Fruit fly (Drosophila melanogaster) whole organism, prepupa: ENCODE data around the gene trol.
A peak's percentile ranks its signal among the peaks of the same experiment; 100 is the strongest.

Experiments
- CG10631 ChIP-seq: fragments of 200-800 bp; sonication (Bioruptor generic); optimal IDR thresholded peaks from 2 replicates; lab custom pipeline; 2016; ENCODE audit warnings: missing biosample characterization, missing genetic modification characterization
- CG10669 ChIP-seq: fragments of 200-800 bp; sonication (Bioruptor generic); optimal IDR thresholded peaks from 3 replicates; lab custom pipeline; 2018; ENCODE audit warnings: missing biosample characterization, mild to moderate bottlenecking, missing genetic modification characterization, moderate library complexity
- CG11294 ChIP-seq: fragments of 200-800 bp; sonication (Bioruptor generic); IDR thresholded peaks from 2 replicates; pipeline ENCODE4 v1.3.6; 2022; ENCODE audit warnings: missing biosample characterization, missing genetic modification characterization
- CG15336 ChIP-seq: fragments of 200-800 bp; sonication (Bioruptor generic); IDR thresholded peaks from 2 replicates; pipeline ENCODE4 v1.3.6; 2022; ENCODE audit warnings: missing biosample characterization, missing genetic modification characterization
- CG1621 ChIP-seq: fragments of 200-800 bp; sonication (Bioruptor generic); optimal IDR thresholded peaks from 3 replicates; lab custom pipeline; 2018; ENCODE audit warnings: missing biosample characterization, mild to moderate bottlenecking, missing genetic modification characterization
- CG16779 ChIP-seq: fragments of 200-800 bp; sonication (Bioruptor generic); optimal IDR thresholded peaks from 3 replicates; lab custom pipeline; 2017; ENCODE audit warnings: missing biosample characterization, mild to moderate bottlenecking, missing genetic modification characterization
- CG32006 ChIP-seq: fragments of 200-800 bp; sonication (Bioruptor generic); optimal IDR thresholded peaks from 3 replicates; lab custom pipeline; 2017; ENCODE audit warnings: missing biosample characterization, mild to moderate bottlenecking, missing genetic modification characterization
- CG34406 ChIP-seq: fragments of 200-800 bp; sonication (Bioruptor generic); optimal IDR thresholded peaks from 3 replicates; lab custom pipeline; 2016; ENCODE audit warnings: missing biosample characterization, missing genetic modification characterization
- CG3919 ChIP-seq: fragments of 200-800 bp; sonication (Bioruptor generic); optimal IDR thresholded peaks from 3 replicates; lab custom pipeline; 2016; ENCODE audit warnings: missing biosample characterization, missing genetic modification characterization
- CG6163 ChIP-seq: fragments of 200-800 bp; sonication (Bioruptor generic); IDR thresholded peaks from 3 replicates; pipeline ENCODE4 v1.3.6; 2022; ENCODE audit warnings: missing biosample characterization, missing genetic modification characterization
- CG6276 ChIP-seq: fragments of 200-800 bp; sonication (Bioruptor generic); optimal IDR thresholded peaks from 2 replicates; lab custom pipeline; 2017; ENCODE audit warnings: missing biosample characterization, mild to moderate bottlenecking, missing genetic modification characterization
- CG6792 ChIP-seq: fragments of 200-800 bp; sonication (Bioruptor generic); optimal IDR thresholded peaks from 3 replicates; lab custom pipeline; 2016; ENCODE audit warnings: missing biosample characterization, missing genetic modification characterization
- CG6808 ChIP-seq: fragments of 200-800 bp; sonication (Bioruptor generic); optimal IDR thresholded peaks from 3 replicates; lab custom pipeline; 2017; ENCODE audit warnings: missing biosample characterization, missing genetic modification characterization, mild to moderate bottlenecking, moderate library complexity, missing genetic modification reagents
- CG6854 ChIP-seq: fragments of 200-800 bp; sonication (Bioruptor generic); optimal IDR thresholded peaks from 2 replicates; lab custom pipeline; 2017; ENCODE audit warnings: missing biosample characterization, mild to moderate bottlenecking, missing genetic modification characterization
- CG8319 ChIP-seq: fragments of 200-800 bp; sonication (Bioruptor generic); optimal IDR thresholded peaks from 3 replicates; lab custom pipeline; 2016; ENCODE audit warnings: missing biosample characterization, missing genetic modification characterization
- CG8632 ChIP-seq: fragments of 200-800 bp; sonication (Bioruptor generic); optimal IDR thresholded peaks from 3 replicates; lab custom pipeline; 2016; ENCODE audit warnings: missing biosample characterization, missing genetic modification characterization
- CG9139 ChIP-seq: fragments of 200-800 bp; sonication (Bioruptor generic); optimal IDR thresholded peaks from 3 replicates; lab custom pipeline; 2017; ENCODE audit warnings: missing biosample characterization, mild to moderate bottlenecking, missing genetic modification characterization
- Eip75B ChIP-seq: fragments of 200-800 bp; sonication (Bioruptor generic); optimal IDR thresholded peaks from 3 replicates; lab custom pipeline; 2016; ENCODE audit warnings: missing biosample characterization, missing genetic modification characterization
- Eip78C ChIP-seq: fragments of 200-800 bp; sonication (Bioruptor generic); peaks from one replicate; lab custom pipeline; 2016; ENCODE audit warnings: missing biosample characterization, missing genetic modification characterization
- Ets21C ChIP-seq: fragments of 200-800 bp; sonication (Bioruptor generic); optimal IDR thresholded peaks from 3 replicates; lab custom pipeline; 2016; ENCODE audit warnings: missing biosample characterization, missing genetic modification characterization
- Gug ChIP-seq: fragments of 200-800 bp; sonication (Bioruptor generic); IDR thresholded peaks from 2 replicates; pipeline ENCODE4 v1.3.6; 2022; ENCODE audit warnings: missing biosample characterization, missing genetic modification characterization
- Hr38 ChIP-seq: sonication (Bioruptor generic); optimal IDR thresholded peaks from 2 replicates; lab custom pipeline; 2016; ENCODE audit warnings: missing biosample characterization, missing genetic modification characterization
- Hr39 ChIP-seq: fragments of 200-800 bp; sonication (Bioruptor generic); optimal IDR thresholded peaks from 2 replicates; lab custom pipeline; 2016; ENCODE audit warnings: missing biosample characterization, missing genetic modification characterization
- Hr4 ChIP-seq: fragments of 200-800 bp; sonication (Bioruptor generic); optimal IDR thresholded peaks from 3 replicates; lab custom pipeline; 2016; ENCODE audit warnings: missing biosample characterization, missing genetic modification characterization
- Lpt ChIP-seq: fragments of 200-800 bp; sonication (Bioruptor generic); optimal IDR thresholded peaks from 3 replicates; lab custom pipeline; 2016; ENCODE audit warnings: missing biosample characterization, missing genetic modification characterization
- OdsH ChIP-seq: fragments of 200-800 bp; sonication (Bioruptor generic); optimal IDR thresholded peaks from 3 replicates; lab custom pipeline; 2016; ENCODE audit warnings: missing biosample characterization, missing genetic modification characterization
- Sox102F ChIP-seq: fragments of 200-800 bp; sonication (Bioruptor generic); optimal IDR thresholded peaks from 2 replicates; lab custom pipeline; 2016; ENCODE audit warnings: missing biosample characterization, mild to moderate bottlenecking, missing genetic modification characterization
- Sox14 ChIP-seq: fragments of 200-800 bp; sonication (Bioruptor generic); optimal IDR thresholded peaks from 3 replicates; lab custom pipeline; 2016; ENCODE audit warnings: missing biosample characterization, missing genetic modification characterization
- Sox15 ChIP-seq: fragments of 200-800 bp; sonication (Bioruptor generic); optimal IDR thresholded peaks from 3 replicates; lab custom pipeline; 2016; ENCODE audit warnings: missing biosample characterization, missing genetic modification characterization
- acj6 ChIP-seq: fragments of 200-800 bp; sonication (Bioruptor generic); optimal IDR thresholded peaks from 3 replicates; lab custom pipeline; 2016; ENCODE audit warnings: missing biosample characterization, missing genetic modification characterization
- cyc ChIP-seq: fragments of 200-800 bp; sonication (Bioruptor generic); optimal IDR thresholded peaks from 3 replicates; lab custom pipeline; 2016; ENCODE audit warnings: missing biosample characterization, missing genetic modification characterization
- dsx ChIP-seq: fragments of 200-800 bp; optimal IDR thresholded peaks from 3 replicates; lab custom pipeline; 2019; ENCODE audit warnings: missing biosample characterization, mild to moderate bottlenecking, missing genetic modification characterization, moderate library complexity; ENCODE audit not compliant: poor library complexity, severe bottlenecking
- eg ChIP-seq: fragments of 200-800 bp; sonication (Bioruptor generic); IDR thresholded peaks from 3 replicates; pipeline ENCODE4 v1.3.6; 2022; ENCODE audit warnings: missing biosample characterization, missing genetic modification characterization
- fd59A ChIP-seq: fragments of 200-800 bp; sonication (Bioruptor generic); optimal IDR thresholded peaks from 2 replicates; lab custom pipeline; 2017; ENCODE audit warnings: missing biosample characterization, mild to moderate bottlenecking, missing genetic modification characterization, missing genetic modification reagents
- fd85E ChIP-seq: fragments of 200-800 bp; sonication (Bioruptor generic); optimal IDR thresholded peaks from 3 replicates; lab custom pipeline; 2016; ENCODE audit warnings: missing biosample characterization, missing genetic modification characterization
- fkh ChIP-seq: fragments of 200-800 bp; sonication (Bioruptor generic); optimal IDR thresholded peaks from 3 replicates; lab custom pipeline; 2017; ENCODE audit warnings: missing biosample characterization, mild to moderate bottlenecking, missing genetic modification characterization, moderate library complexity
- lz ChIP-seq: fragments of 200-800 bp; sonication (Bioruptor generic); optimal IDR thresholded peaks from 3 replicates; lab custom pipeline; 2016; ENCODE audit warnings: missing biosample characterization, missing genetic modification characterization
- net ChIP-seq: fragments of 200-800 bp; sonication (Bioruptor generic); optimal IDR thresholded peaks from 3 replicates; lab custom pipeline; 2016; ENCODE audit warnings: missing biosample characterization, missing genetic modification characterization
- salr ChIP-seq, 2 experiments: fragments of 200-800 bp; sonication (Bioruptor generic); optimal IDR thresholded peaks; 3 replicates each; lab custom pipeline; 2016 to 2018; ENCODE audit warnings: missing biosample characterization in 2 of 2, missing genetic modification characterization in 2 of 2, mild to moderate bottlenecking in 1 of 2
- ss ChIP-seq, 2 experiments: fragments of 200-800 bp; sonication (Bioruptor generic); optimal IDR thresholded peaks; 2 replicates in 1 of 2; 3 replicates in 1 of 2; lab custom pipeline; 2017 to 2018; ENCODE audit warnings: mild to moderate bottlenecking in 2 of 2, missing biosample characterization in 2 of 2, missing genetic modification characterization in 2 of 2, moderate library complexity in 1 of 2
- svp ChIP-seq: fragments of 200-800 bp; sonication (Bioruptor generic); peaks from one replicate; lab custom pipeline; 2016; ENCODE audit warnings: missing biosample characterization, missing genetic modification characterization
- topi ChIP-seq: fragments of 200-800 bp; sonication (Bioruptor generic); optimal IDR thresholded peaks from 3 replicates; lab custom pipeline; 2016; ENCODE audit warnings: missing biosample characterization, missing genetic modification characterization
- vri ChIP-seq: fragments of 200-800 bp; sonication (Bioruptor generic); optimal IDR thresholded peaks from 3 replicates; lab custom pipeline; 2016; ENCODE audit warnings: missing biosample characterization, mild to moderate bottlenecking, missing genetic modification characterization

The trol gene

DNA sequence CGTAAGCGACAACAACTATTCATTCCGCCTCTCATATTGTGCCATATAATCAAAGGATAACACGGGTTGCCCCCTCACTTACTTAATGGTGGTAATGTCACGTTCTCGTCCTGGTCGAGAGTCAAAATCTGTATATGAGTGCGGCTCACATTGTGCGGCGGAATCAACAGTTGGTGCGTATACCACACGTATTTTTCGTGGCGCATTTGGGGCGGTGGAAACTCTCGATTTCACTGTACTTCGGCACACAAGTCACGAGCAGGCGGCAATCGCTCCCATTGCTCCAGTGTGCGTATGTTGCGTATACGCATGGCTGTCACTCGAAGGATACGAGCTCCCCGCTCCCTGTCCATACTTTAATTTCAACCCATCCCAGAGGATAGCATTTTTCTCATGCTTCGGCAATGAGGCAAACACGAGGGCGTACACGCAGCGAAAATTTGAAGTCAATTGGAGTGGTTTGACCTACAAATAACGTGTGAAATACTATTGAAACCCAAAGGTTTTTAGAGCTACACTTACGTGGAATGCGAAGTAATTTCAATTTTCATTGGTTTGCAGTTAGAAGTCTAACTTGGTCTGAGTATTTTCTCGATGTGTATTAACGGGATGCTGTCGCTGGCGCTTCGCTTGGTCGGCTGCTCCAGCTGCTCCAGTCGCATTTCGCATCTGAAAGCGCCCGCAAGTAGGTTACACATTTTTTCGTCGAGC is 36.7 kb upstream of the trol start (continued):
- no peak for TF ChIP-seq CG16779
- no peak for TF ChIP-seq ss (GFP tag; optimal IDR thresholded peaks at IDR 0.05; lab: Kevin White, UChicago)
- peak; percentile 47 for TF ChIP-seq CG11294 (GFP tag; lab: Robert Waterston, UW)
- TF ChIP-seq Gug (GFP tag; lab: Robert Waterston, UW), result peak; percentile 50
- no peak for TF ChIP-seq Sox102F
- TF ChIP-seq dsx, result no peak
- TF ChIP-seq CG6792 (GFP tag; lab: Kevin White, UChicago), result no peak
- peak; percentile 15 for TF ChIP-seq lz (GFP tag; lab: Kevin White, UChicago)
- no peak for TF ChIP-seq net (GFP tag; lab: Kevin White, UChicago)
- TF ChIP-seq CG6854 (GFP tag; lab: Kevin White, UChicago), result no peak
- TF ChIP-seq Lpt, result no peak
- peak; percentile 68 for TF ChIP-seq Eip78C
- TF ChIP-seq svp (GFP tag; lab: Kevin White, UChicago), result peak; percentile 61
- TF ChIP-seq fd85E (GFP tag; lab: Kevin White, UChicago), result no peak
- peak; percentile 10 for TF ChIP-seq CG6276 (GFP tag; lab: Kevin White, UChicago)
- TF ChIP-seq CG6163 (GFP tag; lab: Robert Waterston, UW), result peak; percentile 62; the same call in 2 of the 3 replicates
- TF ChIP-seq Sox14 (GFP tag; lab: Kevin White, UChicago), result no peak
- no peak for TF ChIP-seq CG1621 (tag; lab: Kevin White, UChicago)
- TF ChIP-seq CG32006 (GFP tag; lab: Kevin White, UChicago), result peak; percentile 58
- peak; percentile 53 for TF ChIP-seq Hr4 (GFP tag; lab: Kevin White, UChicago)
- no peak for TF ChIP-seq CG34406 (GFP tag; lab: Kevin White, UChicago)
- no peak for TF ChIP-seq Hr38 (GFP tag; lab: Kevin White, UChicago)
- TF ChIP-seq fkh, result no peak
- peak; percentile 23 for TF ChIP-seq Hr39
- TF ChIP-seq eg (GFP tag; lab: Robert Waterston, UW), result peak; percentile 68
- TF ChIP-seq CG10631 (GFP tag; lab: Kevin White, UChicago), result no peak
- peak; percentile 3 for TF ChIP-seq cyc (GFP tag; lab: Kevin White, UChicago)
- no peak for TF ChIP-seq CG8319 (GFP tag; lab: Kevin White, UChicago)
- peak; percentile 9 for TF ChIP-seq CG3919 (GFP tag; lab: Kevin White, UChicago)
- peak; percentile 26 for TF ChIP-seq Eip75B (GFP tag; lab: Kevin White, UChicago)
- no peak for TF ChIP-seq CG6808 (GFP tag; lab: Kevin White, UChicago)
- peak; percentile 19 for TF ChIP-seq topi (GFP tag; lab: Kevin White, UChicago)
- no peak for TF ChIP-seq CG9139 (GFP tag; lab: Kevin White, UChicago)
- TF ChIP-seq vri (GFP tag; lab: Kevin White, UChicago), result no peak
- peak; percentile 5 for TF ChIP-seq CG10669 (GFP tag; lab: Kevin White, UChicago)
- no peak for TF ChIP-seq fd59A (GFP tag; lab: Kevin White, UChicago)
- TF ChIP-seq Ets21C (GFP tag; lab: Kevin White, UChicago), result no peak
- TF ChIP-seq CG15336 (GFP tag; lab: Robert Waterston, UW), result 0 out of 2 replicates have a peak, but pooled peaks have one; percentile 28
- TF ChIP-seq CG8632 (GFP tag; lab: Kevin White, UChicago), result no peak
- TF ChIP-seq salr (GFP tag; optimal IDR thresholded peaks at IDR 0.05; lab: Kevin White, UChicago), result no peak
- TF ChIP-seq OdsH (GFP tag; lab: Kevin White, UChicago), result peak; percentile 45
- TF ChIP-seq acj6, result peak; percentile 1
- no peak for TF ChIP-seq Sox15
